Fruit fly (Drosophila melanogaster) whole organism, embryonic: ENCODE results near the gene CG17234.
A peak's percentile ranks its signal among the peaks of the same experiment; 100 is the strongest.

Experiments used
- CG10209 ChIP-seq: fragments of 200-800 bp; sonication (Bioruptor generic); optimal IDR thresholded peaks from 3 replicates; lab custom pipeline; 2017; ENCODE audit warnings: missing biosample characterization, mild to moderate bottlenecking, missing genetic modification characterization, missing genetic modification reagents
- CG10267 ChIP-seq: fragments of 200-800 bp; sonication (Bioruptor generic); optimal IDR thresholded peaks from 2 replicates; lab custom pipeline; 2018; ENCODE audit warnings: missing biosample characterization, mild to moderate bottlenecking, missing genetic modification characterization, moderate library complexity
- CG11723 ChIP-seq: fragments of 200-800 bp; sonication (Bioruptor generic); optimal IDR thresholded peaks from 2 replicates; lab custom pipeline; 2017; ENCODE audit warnings: missing biosample characterization, mild to moderate bottlenecking, missing genetic modification characterization
- CG15696 ChIP-seq: fragments of 200-800 bp; sonication (Bioruptor generic); optimal IDR thresholded peaks from 2 replicates; lab custom pipeline; 2019; ENCODE audit warnings: missing biosample characterization, mild to moderate bottlenecking, missing genetic modification characterization, moderate library complexity
- CG17186 ChIP-seq: fragments of 200-800 bp; sonication (Bioruptor generic); optimal IDR thresholded peaks from 3 replicates; lab custom pipeline; 2017; ENCODE audit warnings: missing biosample characterization, missing genetic modification reagents, missing genetic modification characterization
- CG2120 ChIP-seq: fragments of 200-800 bp; sonication (Bioruptor generic); optimal IDR thresholded peaks from 3 replicates; lab custom pipeline; 2016; ENCODE audit warnings: missing biosample characterization, missing genetic modification characterization
- CG2202 ChIP-seq: fragments of 200-800 bp; sonication (Bioruptor generic); optimal IDR thresholded peaks from 2 replicates; lab custom pipeline; 2018; ENCODE audit warnings: missing biosample characterization, mild to moderate bottlenecking, missing genetic modification characterization
- CG30403 ChIP-seq: fragments of 200-800 bp; sonication (Bioruptor generic); optimal IDR thresholded peaks from 3 replicates; lab custom pipeline; 2016; ENCODE audit warnings: missing biosample characterization, missing genetic modification characterization
- CG31388 ChIP-seq: fragments of 200-800 bp; sonication (Bioruptor generic); optimal IDR thresholded peaks from 2 replicates; lab custom pipeline; 2016; ENCODE audit warnings: missing biosample characterization, missing genetic modification characterization
- CG33557 ChIP-seq: fragments of 200-800 bp; sonication (Bioruptor generic); optimal IDR thresholded peaks from 2 replicates; lab custom pipeline; 2019; ENCODE audit warnings: missing biosample characterization, mild to moderate bottlenecking, missing genetic modification characterization, moderate library complexity
- CG3726 ChIP-seq: fragments of 200-800 bp; sonication (Bioruptor generic); IDR thresholded peaks from 3 replicates; pipeline ENCODE4, ENCODE4 v1.3.6; 2022; ENCODE audit warnings: missing biosample characterization, missing genetic modification characterization
- CG4404 ChIP-seq: fragments of 200-800 bp; sonication (Bioruptor generic); IDR thresholded peaks from 2 replicates; pipeline ENCODE4 v1.3.6; 2022; ENCODE audit warnings: missing biosample characterization, missing genetic modification characterization
- CG4854 ChIP-seq: fragments of 200-800 bp; sonication (Bioruptor generic); optimal IDR thresholded peaks from 2 replicates; lab custom pipeline; 2016; ENCODE audit warnings: missing biosample characterization, missing genetic modification characterization, inconsistent platforms
- CG6254 ChIP-seq: fragments of 200-800 bp; sonication (Bioruptor generic); optimal IDR thresholded peaks from 3 replicates; lab custom pipeline; 2017; ENCODE audit warnings: mild to moderate bottlenecking, missing biosample characterization, missing genetic modification reagents, missing genetic modification characterization
- CG6654 ChIP-seq: fragments of 200-800 bp; sonication (Bioruptor generic); optimal IDR thresholded peaks from 2 replicates; lab custom pipeline; 2017; ENCODE audit warnings: missing biosample characterization, mild to moderate bottlenecking, missing genetic modification characterization
- CG7271 ChIP-seq: fragments of 200-800 bp; sonication (Bioruptor generic); optimal IDR thresholded peaks from 2 replicates; lab custom pipeline; 2018; ENCODE audit warnings: missing biosample characterization, mild to moderate bottlenecking, missing genetic modification characterization, moderate library complexity
- CG8281 ChIP-seq: fragments of 200-800 bp; sonication (Bioruptor generic); optimal IDR thresholded peaks from 2 replicates; lab custom pipeline; 2018; ENCODE audit warnings: missing biosample characterization, mild to moderate bottlenecking, missing genetic modification characterization, moderate library complexity
- CG8944 ChIP-seq: fragments of 200-800 bp; sonication (Bioruptor generic); optimal IDR thresholded peaks from 3 replicates; lab custom pipeline; 2016; ENCODE audit warnings: missing biosample characterization, missing genetic modification characterization
- CG9932 ChIP-seq: fragments of 200-800 bp; sonication (Bioruptor generic); IDR thresholded peaks from 2 replicates; pipeline ENCODE4 v1.3.6; 2022; ENCODE audit warnings: missing biosample characterization, missing genetic modification characterization
- CoRest ChIP-seq: fragments of 200-800 bp; sonication (Bioruptor generic); optimal IDR thresholded peaks from 3 replicates; lab custom pipeline; 2018; ENCODE audit warnings: missing biosample characterization, mild to moderate bottlenecking, missing genetic modification characterization, moderate library complexity
- Dref ChIP-seq: fragments of 200-800 bp; sonication (Bioruptor generic); IDR thresholded peaks from 2 replicates; pipeline ENCODE4 v1.3.6; 2022; ENCODE audit warnings: missing biosample characterization, missing genetic modification characterization
- MTF-1 ChIP-seq: fragments of 200-800 bp; sonication (Bioruptor generic); optimal IDR thresholded peaks from 2 replicates; lab custom pipeline; 2018; ENCODE audit warnings: missing biosample characterization, mild to moderate bottlenecking, missing genetic modification characterization, borderline replicate concordance
- Max ChIP-seq: fragments of 200-800 bp; sonication (Bioruptor generic); optimal IDR thresholded peaks from 2 replicates; lab custom pipeline; 2016; ENCODE audit warnings: missing biosample characterization, mild to moderate bottlenecking, missing genetic modification characterization
- Mrtf ChIP-seq: fragments of 200-800 bp; sonication (Bioruptor generic); IDR thresholded peaks from 3 replicates; pipeline ENCODE4 v1.3.6; 2022; ENCODE audit warnings: missing biosample characterization, missing genetic modification characterization
- Myb ChIP-seq: fragments of 200-800 bp; sonication (Bioruptor generic); optimal IDR thresholded peaks from 2 replicates; lab custom pipeline; 2016; ENCODE audit warnings: missing biosample characterization, missing genetic modification characterization
- Nf-YB ChIP-seq: fragments of 200-800 bp; sonication (Bioruptor generic); optimal IDR thresholded peaks from 3 replicates; lab custom pipeline; 2019; ENCODE audit warnings: missing biosample characterization, mild to moderate bottlenecking, missing genetic modification characterization, moderate library complexity
- Optix ChIP-seq: fragments of 200-800 bp; sonication (Bioruptor generic); IDR thresholded peaks from 3 replicates; pipeline ENCODE4 v1.3.6; 2022; ENCODE audit warnings: missing biosample characterization, missing genetic modification characterization
- Trl ChIP-seq, 3 experiments: fragments of >200 bp in 2 of 3; fragments of 200-800 bp in 1 of 3; sonication (Bioruptor generic) in 1 of 3; optimal IDR thresholded peaks; 2 replicates in 1 of 3; 3 replicates in 2 of 3; lab custom pipeline; 2016 to 2017; ENCODE audit warnings: missing biosample characterization in 1 of 3, missing genetic modification characterization in 1 of 3
- YL-1 ChIP-seq: fragments of 200-800 bp; sonication (Bioruptor generic); optimal IDR thresholded peaks from 3 replicates; lab custom pipeline; 2017; ENCODE audit warnings: missing biosample characterization, mild to moderate bottlenecking, missing genetic modification characterization
- ac ChIP-seq: fragments of 200-800 bp; sonication (Bioruptor generic); optimal IDR thresholded peaks from 3 replicates; lab custom pipeline; 2017; ENCODE audit warnings: missing biosample characterization, mild to moderate bottlenecking, missing genetic modification characterization
- bab2 ChIP-seq: fragments of 200-800 bp; sonication (Bioruptor generic); optimal IDR thresholded peaks from 2 replicates; lab custom pipeline; 2016; ENCODE audit warnings: missing biosample characterization, missing genetic modification characterization
- bigmax ChIP-seq: fragments of 200-800 bp; sonication (Bioruptor generic); optimal IDR thresholded peaks from 2 replicates; lab custom pipeline; 2018; ENCODE audit warnings: missing biosample characterization, mild to moderate bottlenecking, missing genetic modification characterization
- dpn ChIP-seq, 2 experiments: fragments of 200-800 bp; sonication (Bioruptor generic); optimal IDR thresholded peaks; 3 replicates each; lab custom pipeline; 2016; ENCODE audit warnings: missing biosample characterization in 2 of 2, missing genetic modification characterization in 2 of 2
- exex ChIP-seq: fragments of 200-800 bp; sonication (Bioruptor generic); optimal IDR thresholded peaks from 4 replicates; lab custom pipeline; 2018; ENCODE audit warnings: missing biosample characterization, mild to moderate bottlenecking, missing genetic modification characterization, moderate library complexity
- fd64A ChIP-seq: fragments of 200-800 bp; sonication (Bioruptor generic); optimal IDR thresholded peaks from 3 replicates; lab custom pipeline; 2018; ENCODE audit warnings: missing biosample characterization, mild to moderate bottlenecking, missing genetic modification characterization
- ftz-f1 ChIP-seq: fragments of 200-800 bp; sonication (Bioruptor generic); optimal IDR thresholded peaks from 2 replicates; lab custom pipeline; 2016; ENCODE audit warnings: missing biosample characterization, missing genetic modification characterization
- fu2 ChIP-seq: fragments of 200-800 bp; sonication (Bioruptor generic); optimal IDR thresholded peaks from 2 replicates; lab custom pipeline; 2016; ENCODE audit warnings: missing biosample characterization, missing genetic modification characterization
- grn ChIP-seq: fragments of 200-800 bp; sonication (Bioruptor generic); optimal IDR thresholded peaks from 3 replicates; lab custom pipeline; 2017; ENCODE audit warnings: missing biosample characterization, missing genetic modification characterization
- gsb ChIP-seq: fragments of 200-800 bp; sonication (Bioruptor generic); IDR thresholded peaks from 2 replicates; pipeline ENCODE4 v1.3.6; 2022; ENCODE audit warnings: missing biosample characterization, missing genetic modification characterization
- ind ChIP-seq: fragments of 200-800 bp; sonication (Bioruptor generic); optimal IDR thresholded peaks from 3 replicates; lab custom pipeline; 2016; ENCODE audit warnings: missing biosample characterization, missing genetic modification characterization
- lilli ChIP-seq: fragments of 200-800 bp; sonication (Bioruptor generic); optimal IDR thresholded peaks from 3 replicates; lab custom pipeline; 2016; ENCODE audit warnings: missing biosample characterization, missing genetic modification characterization
- lola ChIP-seq, 3 experiments: fragments of >200 bp in 2 of 3; fragments of 200-800 bp in 1 of 3; sonication (Bioruptor generic) in 1 of 3; optimal IDR thresholded peaks; 2 replicates each; lab custom pipeline; 2017 to 2019; ENCODE audit warnings: missing biosample characterization in 3 of 3, missing genetic modification characterization in 3 of 3, mild to moderate bottlenecking in 1 of 3, moderate library complexity in 1 of 3
- mam ChIP-seq: fragments of 200-800 bp; sonication (Bioruptor generic); optimal IDR thresholded peaks from 3 replicates; lab custom pipeline; 2016; ENCODE audit warnings: missing biosample characterization, missing genetic modification characterization
- mirr ChIP-seq: fragments of 200-800 bp; sonication (Bioruptor generic); optimal IDR thresholded peaks from 3 replicates; lab custom pipeline; 2018; ENCODE audit warnings: missing biosample characterization, mild to moderate bottlenecking, missing genetic modification characterization
- repo ChIP-seq: fragments of 200-800 bp; sonication (Bioruptor generic); optimal IDR thresholded peaks from 2 replicates; lab custom pipeline; 2016; ENCODE audit warnings: missing biosample characterization, missing genetic modification characterization
- schlank ChIP-seq: fragments of 200-800 bp; sonication (Bioruptor generic); optimal IDR thresholded peaks from 2 replicates; lab custom pipeline; 2018; ENCODE audit warnings: missing biosample characterization, mild to moderate bottlenecking, missing genetic modification characterization
- stc ChIP-seq: fragments of 200-800 bp; sonication (Bioruptor generic); IDR thresholded peaks from 2 replicates; pipeline ENCODE4 v1.3.6; 2022; ENCODE audit warnings: missing biosample characterization, missing genetic modification characterization
- tna ChIP-seq: fragments of 200-800 bp; sonication (Bioruptor generic); IDR thresholded peaks from 2 replicates; pipeline ENCODE4 v1.3.6; 2022; ENCODE audit warnings: missing biosample characterization, missing genetic modification characterization; ENCODE audit not compliant: partially characterized antibody
- usp ChIP-seq: fragments of >200 bp; optimal IDR thresholded peaks from 2 replicates; lab custom pipeline; 2017; ENCODE audit warnings: missing biosample characterization, missing genetic modification characterization
- zfh1 ChIP-seq: fragments of 200-800 bp; sonication (Bioruptor generic); IDR thresholded peaks from 3 replicates; pipeline ENCODE4 v1.3.6; 2022; ENCODE audit warnings: missing biosample characterization, missing genetic modification characterization

Gene CG17234

dm6 chr2L:2221649-2222150 is 31.1 kb upstream of the CG17234 start (continued):
- peak; percentile 68 for TF ChIP-seq ftz-f1 (GFP tag; lab: Kevin White, UChicago)
- peak; percentile 93 for TF ChIP-seq bab2
- peak; percentile 97 for TF ChIP-seq gsb
- peak; percentile 92 for TF ChIP-seq Optix
- peak; percentile 96 for TF ChIP-seq lilli (GFP tag; lab: Kevin White, UChicago)
- peak; percentile 89 for TF ChIP-seq Max
- peak; percentile 98 for TF ChIP-seq zfh1 (GFP tag; lab: Robert Waterston, UW)
- peak; percentile 98 for TF ChIP-seq Mrtf (GFP tag; lab: Robert Waterston, UW)
- peak; percentile 56 to 92 for TF ChIP-seq Trl (optimal IDR thresholded peaks at IDR 0.05; lab: Kevin White, UChicago)
- peak; percentile 87 for TF ChIP-seq Trl (GFP tag; optimal IDR thresholded peaks at IDR 0.05; lab: Kevin White, UChicago)
- TF ChIP-seq CG7271 (tag; lab: Kevin White, UChicago), result peak; percentile 69
- TF ChIP-seq CG4404 (GFP tag; lab: Robert Waterston, UW), result peak; percentile 90
- TF ChIP-seq CG3726, result peak; percentile 94
- TF ChIP-seq dpn (GFP tag; optimal IDR thresholded peaks at IDR 0.05; lab: Kevin White, UChicago), result peak; percentile 95 to 97
- TF ChIP-seq repo (GFP tag; lab: Kevin White, UChicago), result peak; percentile 88
- TF ChIP-seq bigmax (GFP tag; lab: Kevin White, UChicago), result peak; percentile 65
- TF ChIP-seq CG4854 (GFP tag; lab: Kevin White, UChicago), result peak; percentile 91
- TF ChIP-seq CG15696 (tag; lab: Kevin White, UChicago), result peak; percentile 87
- peak; percentile 75 for TF ChIP-seq ac (GFP tag; lab: Kevin White, UChicago)
- TF ChIP-seq stc, result peak; percentile 96
- peak; percentile 96 for TF ChIP-seq mam (GFP tag; lab: Kevin White, UChicago)
- no peak for TF ChIP-seq tna (GFP tag; lab: Robert Waterston, UW)
- peak; percentile 94 for TF ChIP-seq CG2202
- peak in 1 of 3 experiments; percentile 85 for TF ChIP-seq lola (GFP tag; optimal IDR thresholded peaks at IDR 0.05; lab: Kevin White, UChicago)
- TF ChIP-seq CG31388 (GFP tag; lab: Kevin White, UChicago), result peak; percentile 85
- peak; percentile 86 for TF ChIP-seq grn (GFP tag; lab: Kevin White, UChicago)
- TF ChIP-seq CG30403 (GFP tag; lab: Kevin White, UChicago), result peak; percentile 97
- TF ChIP-seq CoRest (tag; lab: Kevin White, UChicago), result peak; percentile 97
- peak; percentile 92 for TF ChIP-seq CG11723 (GFP tag; lab: Kevin White, UChicago)
- TF ChIP-seq fd64A, result peak; percentile 90
- peak; percentile 81 for TF ChIP-seq CG6654 (GFP tag; lab: Kevin White, UChicago)
- TF ChIP-seq CG8281 (tag; lab: Kevin White, UChicago), result peak; percentile 81
- peak; percentile 91 for TF ChIP-seq CG10267 (tag; lab: Kevin White, UChicago)
- TF ChIP-seq fu2 (GFP tag; lab: Kevin White, UChicago), result peak; percentile 95
- TF ChIP-seq CG2120 (GFP tag; lab: Kevin White, UChicago), result peak; percentile 99
- peak; percentile 94 for TF ChIP-seq CG8944 (GFP tag; lab: Kevin White, UChicago)
- no peak for TF ChIP-seq usp (GFP tag; lab: Kevin White, UChicago)
- TF ChIP-seq CG33557, result peak; percentile 90
- TF ChIP-seq schlank (tag; lab: Kevin White, UChicago), result peak; percentile 96
- TF ChIP-seq Dref (GFP tag; lab: Robert Waterston, UW), result peak; percentile 48
- TF ChIP-seq CG9932 (GFP tag; lab: Robert Waterston, UW), result peak; percentile 99
- TF ChIP-seq CG6254 (GFP tag; lab: Kevin White, UChicago), result peak; percentile 80
- TF ChIP-seq CG17186 (GFP tag; lab: Kevin White, UChicago), result peak; percentile 66
- peak; percentile 81 for TF ChIP-seq exex
- TF ChIP-seq mirr (GFP tag; lab: Kevin White, UChicago), result peak; percentile 94
- TF ChIP-seq ind, result peak; percentile 94
- TF ChIP-seq Nf-YB, result peak; percentile 83
- peak; percentile 66 for TF ChIP-seq YL-1 (GFP tag; lab: Kevin White, UChicago)
- TF ChIP-seq Myb (GFP tag; lab: Kevin White, UChicago), result peak; percentile 83
- peak; percentile 98 for TF ChIP-seq CG10209 (GFP tag; lab: Kevin White, UChicago)
- peak; percentile 92 for TF ChIP-seq MTF-1 (GFP tag; lab: Kevin White, UChicago)
